Fruit fly (Drosophila melanogaster) whole organism, prepupa: ENCODE data around the gene CG5225.

Experiments used
- CG10631 ChIP-seq: fragments of 200-800 bp; sonication (Bioruptor generic); optimal IDR thresholded peaks from 2 replicates; lab custom pipeline; 2016; ENCODE audit warnings: missing biosample characterization, missing genetic modification characterization
- CG10669 ChIP-seq: fragments of 200-800 bp; sonication (Bioruptor generic); optimal IDR thresholded peaks from 3 replicates; lab custom pipeline; 2018; ENCODE audit warnings: missing biosample characterization, mild to moderate bottlenecking, missing genetic modification characterization, moderate library complexity
- CG11762 ChIP-seq: fragments of 200-800 bp; sonication (Bioruptor generic); optimal IDR thresholded peaks from 3 replicates; lab custom pipeline; 2016; ENCODE audit warnings: missing biosample characterization, missing genetic modification characterization; ENCODE audit not compliant: insufficient read depth
- CG15336 ChIP-seq: fragments of 200-800 bp; sonication (Bioruptor generic); IDR thresholded peaks from 2 replicates; pipeline ENCODE4 v1.3.6; 2022; ENCODE audit warnings: missing biosample characterization, missing genetic modification characterization
- CG16779 ChIP-seq: fragments of 200-800 bp; sonication (Bioruptor generic); optimal IDR thresholded peaks from 3 replicates; lab custom pipeline; 2017; ENCODE audit warnings: missing biosample characterization, mild to moderate bottlenecking, missing genetic modification characterization
- CG31627 ChIP-seq: fragments of 200-800 bp; sonication (Bioruptor generic); optimal IDR thresholded peaks from 3 replicates; lab custom pipeline; 2016; ENCODE audit warnings: missing biosample characterization, missing genetic modification characterization
- CG32006 ChIP-seq: fragments of 200-800 bp; sonication (Bioruptor generic); optimal IDR thresholded peaks from 3 replicates; lab custom pipeline; 2017; ENCODE audit warnings: missing biosample characterization, mild to moderate bottlenecking, missing genetic modification characterization
- CG34406 ChIP-seq: fragments of 200-800 bp; sonication (Bioruptor generic); optimal IDR thresholded peaks from 3 replicates; lab custom pipeline; 2016; ENCODE audit warnings: missing biosample characterization, missing genetic modification characterization
- CG6163 ChIP-seq: fragments of 200-800 bp; sonication (Bioruptor generic); IDR thresholded peaks from 3 replicates; pipeline ENCODE4 v1.3.6; 2022; ENCODE audit warnings: missing biosample characterization, missing genetic modification characterization
- CG6792 ChIP-seq: fragments of 200-800 bp; sonication (Bioruptor generic); optimal IDR thresholded peaks from 3 replicates; lab custom pipeline; 2016; ENCODE audit warnings: missing biosample characterization, missing genetic modification characterization
- CG6808 ChIP-seq: fragments of 200-800 bp; sonication (Bioruptor generic); optimal IDR thresholded peaks from 3 replicates; lab custom pipeline; 2017; ENCODE audit warnings: missing biosample characterization, missing genetic modification characterization, mild to moderate bottlenecking, moderate library complexity, missing genetic modification reagents
- CG6854 ChIP-seq: fragments of 200-800 bp; sonication (Bioruptor generic); optimal IDR thresholded peaks from 2 replicates; lab custom pipeline; 2017; ENCODE audit warnings: missing biosample characterization, mild to moderate bottlenecking, missing genetic modification characterization
- CG7368 ChIP-seq: fragments of 200-800 bp; sonication (Bioruptor generic); optimal IDR thresholded peaks from 3 replicates; lab custom pipeline; 2016; ENCODE audit warnings: missing biosample characterization, missing genetic modification characterization
- CG8119 ChIP-seq: fragments of 200-800 bp; sonication (Bioruptor generic); IDR thresholded peaks from 3 replicates; pipeline ENCODE4 v1.3.6; 2022; ENCODE audit warnings: missing biosample characterization, missing genetic modification characterization
- CG8632 ChIP-seq: fragments of 200-800 bp; sonication (Bioruptor generic); optimal IDR thresholded peaks from 3 replicates; lab custom pipeline; 2016; ENCODE audit warnings: missing biosample characterization, missing genetic modification characterization
- Eip78C ChIP-seq: fragments of 200-800 bp; sonication (Bioruptor generic); peaks from one replicate; lab custom pipeline; 2016; ENCODE audit warnings: missing biosample characterization, missing genetic modification characterization
- Eip93F ChIP-seq: fragments of 200-800 bp; sonication (Bioruptor generic); optimal IDR thresholded peaks from 2 replicates; lab custom pipeline; 2016; ENCODE audit warnings: missing biosample characterization, mild to moderate bottlenecking, missing genetic modification characterization
- Gug ChIP-seq: fragments of 200-800 bp; sonication (Bioruptor generic); IDR thresholded peaks from 2 replicates; pipeline ENCODE4 v1.3.6; 2022; ENCODE audit warnings: missing biosample characterization, missing genetic modification characterization
- Hr38 ChIP-seq: sonication (Bioruptor generic); optimal IDR thresholded peaks from 2 replicates; lab custom pipeline; 2016; ENCODE audit warnings: missing biosample characterization, missing genetic modification characterization
- Hr39 ChIP-seq: fragments of 200-800 bp; sonication (Bioruptor generic); optimal IDR thresholded peaks from 2 replicates; lab custom pipeline; 2016; ENCODE audit warnings: missing biosample characterization, missing genetic modification characterization
- Hr4 ChIP-seq: fragments of 200-800 bp; sonication (Bioruptor generic); optimal IDR thresholded peaks from 3 replicates; lab custom pipeline; 2016; ENCODE audit warnings: missing biosample characterization, missing genetic modification characterization
- Met ChIP-seq: fragments of 200-800 bp; sonication (Bioruptor generic); optimal IDR thresholded peaks from 3 replicates; lab custom pipeline; 2016; ENCODE audit warnings: missing biosample characterization, missing genetic modification characterization
- OdsH ChIP-seq: fragments of 200-800 bp; sonication (Bioruptor generic); optimal IDR thresholded peaks from 3 replicates; lab custom pipeline; 2016; ENCODE audit warnings: missing biosample characterization, missing genetic modification characterization
- Sox14 ChIP-seq: fragments of 200-800 bp; sonication (Bioruptor generic); optimal IDR thresholded peaks from 3 replicates; lab custom pipeline; 2016; ENCODE audit warnings: missing biosample characterization, missing genetic modification characterization
- Sox15 ChIP-seq: fragments of 200-800 bp; sonication (Bioruptor generic); optimal IDR thresholded peaks from 3 replicates; lab custom pipeline; 2016; ENCODE audit warnings: missing biosample characterization, missing genetic modification characterization
- achi ChIP-seq: fragments of 200-800 bp; sonication (Bioruptor generic); optimal IDR thresholded peaks from 3 replicates; lab custom pipeline; 2016; ENCODE audit warnings: missing biosample characterization, missing genetic modification characterization
- dac ChIP-seq: fragments of 200-800 bp; sonication (Bioruptor generic); optimal IDR thresholded peaks from 2 replicates; lab custom pipeline; 2017; ENCODE audit warnings: missing biosample characterization, mild to moderate bottlenecking, missing genetic modification characterization
- dsx ChIP-seq: fragments of 200-800 bp; optimal IDR thresholded peaks from 3 replicates; lab custom pipeline; 2019; ENCODE audit warnings: missing biosample characterization, mild to moderate bottlenecking, missing genetic modification characterization, moderate library complexity; ENCODE audit not compliant: poor library complexity, severe bottlenecking
- eg ChIP-seq: fragments of 200-800 bp; sonication (Bioruptor generic); IDR thresholded peaks from 3 replicates; pipeline ENCODE4 v1.3.6; 2022; ENCODE audit warnings: missing biosample characterization, missing genetic modification characterization
- esn ChIP-seq: fragments of 200-800 bp; sonication (Bioruptor generic); optimal IDR thresholded peaks from 2 replicates; lab custom pipeline; 2016; ENCODE audit warnings: missing biosample characterization, mild to moderate bottlenecking, missing genetic modification characterization, moderate library complexity
- fkh ChIP-seq: fragments of 200-800 bp; sonication (Bioruptor generic); optimal IDR thresholded peaks from 3 replicates; lab custom pipeline; 2017; ENCODE audit warnings: missing biosample characterization, mild to moderate bottlenecking, missing genetic modification characterization, moderate library complexity
- lz ChIP-seq: fragments of 200-800 bp; sonication (Bioruptor generic); optimal IDR thresholded peaks from 3 replicates; lab custom pipeline; 2016; ENCODE audit warnings: missing biosample characterization, missing genetic modification characterization
- net ChIP-seq: fragments of 200-800 bp; sonication (Bioruptor generic); optimal IDR thresholded peaks from 3 replicates; lab custom pipeline; 2016; ENCODE audit warnings: missing biosample characterization, missing genetic modification characterization
- salr ChIP-seq, 2 experiments: fragments of 200-800 bp; sonication (Bioruptor generic); optimal IDR thresholded peaks; 3 replicates each; lab custom pipeline; 2016 to 2018; ENCODE audit warnings: missing biosample characterization in 2 of 2, missing genetic modification characterization in 2 of 2, mild to moderate bottlenecking in 1 of 2
- spab ChIP-seq: fragments of 200-800 bp; sonication (Bioruptor generic); optimal IDR thresholded peaks from 2 replicates; lab custom pipeline; 2017; ENCODE audit warnings: missing biosample characterization, mild to moderate bottlenecking, missing genetic modification characterization, missing genetic modification reagents
- topi ChIP-seq: fragments of 200-800 bp; sonication (Bioruptor generic); optimal IDR thresholded peaks from 3 replicates; lab custom pipeline; 2016; ENCODE audit warnings: missing biosample characterization, missing genetic modification characterization
- vri ChIP-seq: fragments of 200-800 bp; sonication (Bioruptor generic); optimal IDR thresholded peaks from 3 replicates; lab custom pipeline; 2016; ENCODE audit warnings: missing biosample characterization, mild to moderate bottlenecking, missing genetic modification characterization

CG5225 gene

dm6 chr3R:17020956-17021355 lies 7.5 kb upstream of the CG5225 start, which contains the start of gene Adsl (continued):
- TF ChIP-seq Hr38 (no peak), CG7368 (GFP tag; lab: Kevin White, UChicago) (peak; percentile 26), CG16779 (tag; lab: Kevin White, UChicago) (peak; percentile 23), CG11762 (peak; percentile 31), Hr4 (no peak), Eip93F (no peak), Sox15 (GFP tag; lab: Kevin White, UChicago) (no peak), net (GFP tag; lab: Kevin White, UChicago) (peak; percentile 65), fkh (GFP tag; lab: Kevin White, UChicago) (no peak), CG10631 (GFP tag; lab: Kevin White, UChicago) (no peak), Gug (GFP tag; lab: Robert Waterston, UW) (no peak), topi (GFP tag; lab: Kevin White, UChicago) (peak; percentile 60), CG6854 (no peak), OdsH (GFP tag; lab: Kevin White, UChicago) (peak; percentile 24), CG6163 (GFP tag; lab: Robert Waterston, UW) (peak; percentile 45; the same call in 1 of the 3 replicates), Hr39 (no peak), eg (GFP tag; lab: Robert Waterston, UW) (peak; percentile 31; the same call in 1 of the 3 replicates)

- peak; percentile 12 for TF ChIP-seq CG7368 (GFP tag; lab: Kevin White, UChicago)
- TF ChIP-seq CG8632 (GFP tag; lab: Kevin White, UChicago), result no peak
Observed at dm6 chr3R:17029796-17030195, 1.3 kb downstream of the CG5225 start.

- TF ChIP-seq CG10669 (GFP tag; lab: Kevin White, UChicago) (no peak), Sox15 (GFP tag; lab: Kevin White, UChicago) (no peak), CG6854 (no peak), dsx (no peak), net (GFP tag; lab: Kevin White, UChicago) (no peak), CG6792 (GFP tag; lab: Kevin White, UChicago) (no peak), CG10631 (GFP tag; lab: Kevin White, UChicago) (no peak), Eip93F (no peak), CG34406 (GFP tag; lab: Kevin White, UChicago) (no peak), topi (GFP tag; lab: Kevin White, UChicago) (no peak), salr (GFP tag; optimal IDR thresholded peaks at IDR 0.05; lab: Kevin White, UChicago) (no peak)
- TF ChIP-seq, all 60 proteins: peak for 0
Observed at dm6 chr3R:17031502-17031901, 3.0 kb downstream of the CG5225 start, which contains the start of gene CG31268. TSS of gene CG31268 (plus strand) at chr3R:17031802.

- TF ChIP-seq Sox15 (GFP tag; lab: Kevin White, UChicago) (no peak), Hr4 (no peak), CG6163 (GFP tag; lab: Robert Waterston, UW) (no peak), Eip93F (no peak), CG6792 (GFP tag; lab: Kevin White, UChicago) (no peak), Met (GFP tag; lab: Kevin White, UChicago) (no peak), Sox14 (no peak), Eip78C (no peak), Hr38 (no peak), CG6808 (GFP tag; lab: Kevin White, UChicago) (no peak), dac (GFP tag; lab: Kevin White, UChicago) (no peak), CG15336 (GFP tag; lab: Robert Waterston, UW) (no peak), CG8119 (GFP tag; lab: Robert Waterston, UW) (no peak), CG32006 (GFP tag; lab: Kevin White, UChicago) (no peak)
Observed at dm6 chr3R:17035945-17036344, 7.5 kb downstream of the CG5225 start, which contains the start of gene CG4009. TSS of gene CG4009 (minus strand) at chr3R:17036045.

- no peak for TF ChIP-seq vri (GFP tag; lab: Kevin White, UChicago)
- TF ChIP-seq esn (GFP tag; lab: Kevin White, UChicago), result peak; percentile 15
- no peak for TF ChIP-seq spab
- TF ChIP-seq achi (GFP tag; lab: Kevin White, UChicago), result peak; percentile 27
- no peak for TF ChIP-seq CG6792 (GFP tag; lab: Kevin White, UChicago)
- no peak for TF ChIP-seq CG10669 (GFP tag; lab: Kevin White, UChicago)
- TF ChIP-seq CG31627 (GFP tag; lab: Kevin White, UChicago), result no peak
- TF ChIP-seq CG16779 (tag; lab: Kevin White, UChicago), result no peak
- TF ChIP-seq net (GFP tag; lab: Kevin White, UChicago), result no peak
- TF ChIP-seq lz, result no peak
- TF ChIP-seq CG10631 (GFP tag; lab: Kevin White, UChicago), result peak; percentile 38
- TF ChIP-seq CG34406 (GFP tag; lab: Kevin White, UChicago), result no peak
- TF ChIP-seq, all 60 proteins: peak for 3
Observed at dm6 chr3R:17039993-17040807, 11.7 kb downstream of the CG5225 start, which contains the start of the genes CG18213 and Trm7-32. TSS of gene CG18213 (minus strand) at chr3R:17040203. TSS of gene Trm7-32 (plus strand) at chr3R:17040682.
